Fruit fly (Drosophila melanogaster) whole organism, embryonic: Measurements from ENCODE around the gene Sfp78E.
A peak's percentile ranks its signal among the peaks of the same experiment; 100 is the strongest.

Experiments used
- ATbp ChIP-seq: fragments of 200-800 bp; sonication (Bioruptor generic); optimal IDR thresholded peaks from 2 replicates; lab custom pipeline; 2017; ENCODE audit warnings: missing biosample characterization, mild to moderate bottlenecking, missing genetic modification characterization, missing genetic modification reagents
- CG11398 ChIP-seq: fragments of 200-800 bp; sonication (Bioruptor generic); optimal IDR thresholded peaks from 2 replicates; lab custom pipeline; 2016; ENCODE audit warnings: missing biosample characterization, missing genetic modification characterization
- CG12071 ChIP-seq: fragments of 200-800 bp; sonication (Bioruptor generic); optimal IDR thresholded peaks from 3 replicates; lab custom pipeline; 2018; ENCODE audit warnings: missing biosample characterization, mild to moderate bottlenecking, missing genetic modification characterization
- CG12155 ChIP-seq: fragments of 200-800 bp; sonication (Bioruptor generic); optimal IDR thresholded peaks from 3 replicates; lab custom pipeline; 2016; ENCODE audit warnings: missing biosample characterization, missing genetic modification characterization
- CG12659 ChIP-seq: fragments of 200-800 bp; sonication (Bioruptor generic); optimal IDR thresholded peaks from 3 replicates; lab custom pipeline; 2017; ENCODE audit warnings: mild to moderate bottlenecking, missing biosample characterization, missing genetic modification reagents, missing genetic modification characterization
- CG13296 ChIP-seq: fragments of 200-800 bp; sonication (Bioruptor generic); optimal IDR thresholded peaks from 3 replicates; lab custom pipeline; 2018; ENCODE audit warnings: missing biosample characterization, mild to moderate bottlenecking, missing genetic modification characterization
- CG13424 ChIP-seq: fragments of 200-800 bp; sonication (Bioruptor generic); optimal IDR thresholded peaks from 2 replicates; lab custom pipeline; 2019; ENCODE audit warnings: missing biosample characterization, mild to moderate bottlenecking, missing genetic modification characterization, moderate library complexity
- CG13624 ChIP-seq: fragments of 200-800 bp; sonication (Bioruptor generic); optimal IDR thresholded peaks from 2 replicates; lab custom pipeline; 2016; ENCODE audit warnings: missing biosample characterization, missing genetic modification characterization
- CG13775 ChIP-seq: fragments of 200-800 bp; sonication (Bioruptor generic); optimal IDR thresholded peaks from 3 replicates; lab custom pipeline; 2017; ENCODE audit warnings: missing biosample characterization, mild to moderate bottlenecking, missing genetic modification characterization
- CG1529 ChIP-seq: fragments of 200-800 bp; sonication (Bioruptor generic); optimal IDR thresholded peaks from 3 replicates; lab custom pipeline; 2018; ENCODE audit warnings: missing biosample characterization, missing genetic modification characterization
- CG18011 ChIP-seq: fragments of 200-800 bp; sonication (Bioruptor generic); optimal IDR thresholded peaks from 2 replicates; lab custom pipeline; 2017; ENCODE audit warnings: missing biosample characterization, missing genetic modification characterization, mild to moderate bottlenecking, moderate library complexity, missing genotype
- CG2678 ChIP-seq: fragments of 200-800 bp; sonication (Bioruptor generic); optimal IDR thresholded peaks from 3 replicates; lab custom pipeline; 2019; ENCODE audit warnings: missing biosample characterization, mild to moderate bottlenecking, missing genetic modification characterization, moderate library complexity
- CG30020 ChIP-seq: fragments of 200-800 bp; optimal IDR thresholded peaks from 2 replicates; lab custom pipeline; 2019; ENCODE audit warnings: missing biosample characterization, mild to moderate bottlenecking, missing genetic modification characterization, moderate library complexity
- CG3065 ChIP-seq: fragments of 200-800 bp; sonication (Bioruptor generic); optimal IDR thresholded peaks from 2 replicates; lab custom pipeline; 2016; ENCODE audit warnings: missing biosample characterization, missing genetic modification characterization
- CG31388 ChIP-seq: fragments of 200-800 bp; sonication (Bioruptor generic); optimal IDR thresholded peaks from 2 replicates; lab custom pipeline; 2016; ENCODE audit warnings: missing biosample characterization, missing genetic modification characterization
- CG33213 ChIP-seq: fragments of 200-800 bp; sonication (Bioruptor generic); optimal IDR thresholded peaks from 3 replicates; lab custom pipeline; 2016; ENCODE audit warnings: missing biosample characterization, missing genetic modification characterization
- CG3838 ChIP-seq: fragments of 200-800 bp; sonication (Bioruptor generic); optimal IDR thresholded peaks from 3 replicates; lab custom pipeline; 2016; ENCODE audit warnings: missing biosample characterization, missing genetic modification characterization
- CG42726 ChIP-seq: fragments of 200-800 bp; sonication (Bioruptor generic); IDR thresholded peaks from 2 replicates; pipeline ENCODE4 v1.3.6; 2022; ENCODE audit warnings: missing biosample characterization, missing genetic modification characterization; ENCODE audit not compliant: partially characterized antibody
- CG4707 ChIP-seq: fragments of 200-800 bp; sonication (Bioruptor generic); optimal IDR thresholded peaks from 2 replicates; lab custom pipeline; 2018; ENCODE audit warnings: missing biosample characterization, mild to moderate bottlenecking, missing genetic modification characterization, moderate library complexity
- CG6765 ChIP-seq: fragments of 200-800 bp; sonication (Bioruptor generic); optimal IDR thresholded peaks from 3 replicates; lab custom pipeline; 2017; ENCODE audit warnings: missing biosample characterization, mild to moderate bottlenecking, missing genetic modification characterization
- CG7271 ChIP-seq: fragments of 200-800 bp; sonication (Bioruptor generic); optimal IDR thresholded peaks from 2 replicates; lab custom pipeline; 2018; ENCODE audit warnings: missing biosample characterization, mild to moderate bottlenecking, missing genetic modification characterization, moderate library complexity
- CG7556 ChIP-seq: fragments of 200-800 bp; sonication (Bioruptor generic); optimal IDR thresholded peaks from 2 replicates; lab custom pipeline; 2017; ENCODE audit warnings: missing biosample characterization, mild to moderate bottlenecking, missing genetic modification characterization
- CG9215 ChIP-seq: fragments of 200-800 bp; sonication (Bioruptor generic); IDR thresholded peaks from 2 replicates; pipeline ENCODE4 v1.3.6; 2022; ENCODE audit warnings: missing biosample characterization, missing genetic modification characterization
- CG9817 ChIP-seq: fragments of 200-800 bp; sonication (Bioruptor generic); optimal IDR thresholded peaks from 2 replicates; lab custom pipeline; 2018; ENCODE audit warnings: missing biosample characterization, mild to moderate bottlenecking, missing genetic modification characterization, moderate library complexity
- Dip3 ChIP-seq: fragments of 200-800 bp; sonication (Bioruptor generic); optimal IDR thresholded peaks from 3 replicates; lab custom pipeline; 2016; ENCODE audit warnings: missing biosample characterization, missing genetic modification characterization
- Doc3 ChIP-seq: fragments of 200-800 bp; sonication (Bioruptor generic); IDR thresholded peaks from 3 replicates; pipeline ENCODE4 v1.3.6; 2022; ENCODE audit warnings: missing biosample characterization, missing genetic modification characterization; ENCODE audit not compliant: partially characterized antibody
- HLH54F ChIP-seq: fragments of 200-800 bp; sonication (Bioruptor generic); optimal IDR thresholded peaks from 3 replicates; lab custom pipeline; 2016; ENCODE audit warnings: missing biosample characterization, missing genetic modification characterization
- Mes4 ChIP-seq: fragments of 200-800 bp; sonication (Bioruptor generic); optimal IDR thresholded peaks from 2 replicates; lab custom pipeline; 2016; ENCODE audit warnings: missing biosample characterization, missing genetic modification characterization
- NK7.1 ChIP-seq: fragments of 200-800 bp; sonication (Bioruptor generic); optimal IDR thresholded peaks from 3 replicates; lab custom pipeline; 2016; ENCODE audit warnings: missing biosample characterization, missing genetic modification characterization
- Oli ChIP-seq: fragments of 200-800 bp; sonication (Bioruptor generic); optimal IDR thresholded peaks from 2 replicates; lab custom pipeline; 2018; ENCODE audit warnings: missing biosample characterization, mild to moderate bottlenecking, missing genetic modification characterization, moderate library complexity
- Opbp ChIP-seq: fragments of 200-800 bp; sonication (Bioruptor generic); IDR thresholded peaks from 3 replicates; pipeline ENCODE4 v1.3.6; 2022; ENCODE audit warnings: missing biosample characterization, missing genetic modification characterization; ENCODE audit not compliant: partially characterized antibody
- bowl ChIP-seq: fragments of 200-800 bp; sonication (Bioruptor generic); IDR thresholded peaks from 2 replicates; pipeline ENCODE4 v1.3.6; 2022; ENCODE audit warnings: missing biosample characterization, missing genetic modification characterization
- caup ChIP-seq: fragments of 200-800 bp; sonication (Bioruptor generic); optimal IDR thresholded peaks from 3 replicates; lab custom pipeline; 2017; ENCODE audit warnings: missing biosample characterization, mild to moderate bottlenecking, missing genetic modification characterization, moderate library complexity; ENCODE audit not compliant: severe bottlenecking
- dmrt99B ChIP-seq: fragments of 200-800 bp; sonication (Bioruptor generic); optimal IDR thresholded peaks from 2 replicates; lab custom pipeline; 2018; ENCODE audit warnings: missing biosample characterization, mild to moderate bottlenecking, missing genetic modification characterization, moderate library complexity
- fd64A ChIP-seq: fragments of 200-800 bp; sonication (Bioruptor generic); optimal IDR thresholded peaks from 3 replicates; lab custom pipeline; 2018; ENCODE audit warnings: missing biosample characterization, mild to moderate bottlenecking, missing genetic modification characterization
- gt ChIP-seq: fragments of 200-800 bp; sonication (Bioruptor generic); IDR thresholded peaks from 2 replicates; pipeline ENCODE4 v1.3.6; 2022; ENCODE audit warnings: missing biosample characterization, missing genetic modification characterization
- maf-S ChIP-seq: fragments of 200-800 bp; sonication (Bioruptor generic); optimal IDR thresholded peaks from 2 replicates; lab custom pipeline; 2016; ENCODE audit warnings: missing biosample characterization, missing genetic modification characterization
- nau ChIP-seq: fragments of 200-800 bp; sonication (Bioruptor generic); optimal IDR thresholded peaks from 3 replicates; lab custom pipeline; 2017; ENCODE audit warnings: missing biosample characterization, mild to moderate bottlenecking, missing genetic modification characterization, missing genetic modification reagents
- nmo ChIP-seq: fragments of 200-800 bp; sonication (Bioruptor generic); optimal IDR thresholded peaks from 2 replicates; lab custom pipeline; 2018; ENCODE audit warnings: missing biosample characterization, mild to moderate bottlenecking, missing genetic modification characterization, moderate library complexity
- org-1 ChIP-seq: fragments of 200-800 bp; sonication (Bioruptor generic); optimal IDR thresholded peaks from 2 replicates; lab custom pipeline; 2017; ENCODE audit warnings: missing biosample characterization, missing genetic modification characterization
- ranshi ChIP-seq: fragments of 200-800 bp; sonication (Bioruptor generic); IDR thresholded peaks from 2 replicates; pipeline ENCODE4 v1.3.6; 2022; ENCODE audit warnings: missing biosample characterization, missing genetic modification characterization
- repo ChIP-seq: fragments of 200-800 bp; sonication (Bioruptor generic); optimal IDR thresholded peaks from 2 replicates; lab custom pipeline; 2016; ENCODE audit warnings: missing biosample characterization, missing genetic modification characterization
- so ChIP-seq: fragments of 200-800 bp; sonication (Bioruptor generic); IDR thresholded peaks from 3 replicates; pipeline ENCODE4 v1.3.6; 2022; ENCODE audit warnings: missing biosample characterization, missing genetic modification characterization
- tin ChIP-seq: fragments of 200-800 bp; sonication (Bioruptor generic); optimal IDR thresholded peaks from 3 replicates; lab custom pipeline; 2016; ENCODE audit warnings: missing biosample characterization, missing genetic modification characterization
- toy ChIP-seq: fragments of 200-800 bp; sonication (Bioruptor generic); IDR thresholded peaks from 2 replicates; pipeline ENCODE4 v1.3.6; 2022; ENCODE audit warnings: missing biosample characterization, missing genetic modification characterization
- trh ChIP-seq: fragments of 200-800 bp; sonication (Bioruptor generic); optimal IDR thresholded peaks from 2 replicates; lab custom pipeline; 2016; ENCODE audit warnings: missing biosample characterization, missing genetic modification characterization
- twi ChIP-seq: fragments of 200-800 bp; optimal IDR thresholded peaks from 2 replicates; lab custom pipeline; 2019; ENCODE audit warnings: missing biosample characterization, mild to moderate bottlenecking, missing genetic modification characterization, moderate library complexity
- tx ChIP-seq: fragments of 200-800 bp; sonication (Bioruptor generic); optimal IDR thresholded peaks from 2 replicates; lab custom pipeline; 2016; ENCODE audit warnings: missing biosample characterization, missing genetic modification characterization
- unpg ChIP-seq: fragments of 200-800 bp; sonication (Bioruptor generic); optimal IDR thresholded peaks from 3 replicates; lab custom pipeline; 2018; ENCODE audit warnings: missing biosample characterization, mild to moderate bottlenecking, missing genetic modification characterization, moderate library complexity
- zfh2 ChIP-seq: fragments of 200-800 bp; sonication (Bioruptor generic); optimal IDR thresholded peaks from 2 replicates; lab custom pipeline; 2016; ENCODE audit warnings: missing biosample characterization, missing genetic modification characterization

Gene Sfp78E

dm6 chr3L:21728616-21729047 is 44.8 kb upstream of the Sfp78E start, which contains the start of the genes CG11247 and Polr2H (continued):
- TF ChIP-seq Doc3 (GFP tag; lab: Robert Waterston, UW) = peak; percentile 71
- peak; percentile 60 for TF ChIP-seq CG13296 (GFP tag; lab: Kevin White, UChicago)
- peak; percentile 81 for TF ChIP-seq CG11398 (GFP tag; lab: Kevin White, UChicago)
- peak; percentile 93 for TF ChIP-seq maf-S
- peak; percentile 95 for TF ChIP-seq CG9215 (GFP tag; lab: Robert Waterston, UW)
- peak; percentile 69; the same call in 1 of the 2 replicates for TF ChIP-seq bowl
- TF ChIP-seq Oli (tag; lab: Kevin White, UChicago) = peak; percentile 78
- peak; percentile 94 for TF ChIP-seq tin
- peak; percentile 84 for TF ChIP-seq CG3065 (GFP tag; lab: Kevin White, UChicago)
- TF ChIP-seq CG30020 = peak; percentile 88
- peak; percentile 91 for TF ChIP-seq CG12155
- peak; percentile 60 for TF ChIP-seq CG1529 (GFP tag; lab: Kevin White, UChicago)
- TF ChIP-seq CG7556 (GFP tag; lab: Kevin White, UChicago) = peak; percentile 66
- TF ChIP-seq Dip3 (GFP tag; lab: Kevin White, UChicago) = peak; percentile 96
- peak; percentile 93; the same call in 1 of the 2 replicates for TF ChIP-seq ranshi (GFP tag; lab: Robert Waterston, UW)
- TF ChIP-seq Mes4 (GFP tag; lab: Kevin White, UChicago) = peak; percentile 72
- peak; percentile 79 for TF ChIP-seq CG18011 (GFP tag; lab: Kevin White, UChicago)
- peak; percentile 85 for TF ChIP-seq so
- TF ChIP-seq nmo (GFP tag; lab: Kevin White, UChicago) = peak; percentile 95
- peak; percentile 97 for TF ChIP-seq zfh2 (GFP tag; lab: Kevin White, UChicago)
- TF ChIP-seq CG12659 (GFP tag; lab: Kevin White, UChicago) = peak; percentile 91
- TF ChIP-seq toy (GFP tag; lab: Robert Waterston, UW) = peak; percentile 79; the same call in 1 of the 2 replicates
- TF ChIP-seq fd64A (GFP tag; lab: Kevin White, UChicago) = peak; percentile 18
- peak; percentile 90 for TF ChIP-seq CG33213 (GFP tag; lab: Kevin White, UChicago)
- TF ChIP-seq unpg (GFP tag; lab: Kevin White, UChicago) = peak; percentile 90
- peak; percentile 97 for TF ChIP-seq HLH54F (GFP tag; lab: Kevin White, UChicago)
- TF ChIP-seq ATbp (GFP tag; lab: Kevin White, UChicago) = peak; percentile 62
- peak; percentile 94 for TF ChIP-seq CG9817
- TF ChIP-seq CG13775 (GFP tag; lab: Kevin White, UChicago) = peak; percentile 93
- no peak for TF ChIP-seq CG4707 (GFP tag; lab: Kevin White, UChicago)
- TF ChIP-seq CG13624 (GFP tag; lab: Kevin White, UChicago) = peak; percentile 96
- peak; percentile 77 for TF ChIP-seq caup (GFP tag; lab: Kevin White, UChicago)
- TF ChIP-seq nau = peak; percentile 59
- TF ChIP-seq tx (GFP tag; lab: Kevin White, UChicago) = peak; percentile 96
- TF ChIP-seq dmrt99B = peak; percentile 72
- peak; percentile 89 for TF ChIP-seq repo
- TF ChIP-seq Opbp (GFP tag; lab: Robert Waterston, UW) = peak; percentile 79
- TF ChIP-seq CG7271 = peak; percentile 60
- peak; percentile 89 for TF ChIP-seq CG13424 (tag; lab: Kevin White, UChicago)
- TF ChIP-seq CG31388 (GFP tag; lab: Kevin White, UChicago) = peak; percentile 71
- TF ChIP-seq CG42726 (GFP tag; lab: Robert Waterston, UW) = peak; percentile 38; the same call in 1 of the 2 replicates
- peak; percentile 72 for TF ChIP-seq NK7.1 (GFP tag; lab: Kevin White, UChicago)
- TF ChIP-seq gt = peak; percentile 89
- TF ChIP-seq trh (GFP tag; lab: Kevin White, UChicago) = peak; percentile 88
- TF ChIP-seq CG6765 (GFP tag; lab: Kevin White, UChicago) = no peak
- peak; percentile 78 for TF ChIP-seq CG3838 (GFP tag; lab: Kevin White, UChicago)
- TF ChIP-seq CG2678 = peak; percentile 82
- peak; percentile 83 for TF ChIP-seq twi (tag; lab: Kevin White, UChicago)
- peak; percentile 62 for TF ChIP-seq org-1 (GFP tag; lab: Kevin White, UChicago)
- TF ChIP-seq CG12071 (GFP tag; lab: Kevin White, UChicago) = peak; percentile 51
